Worm (Caenorhabditis elegans): ENCODE results near the gene C09B8.3.

Gene C09B8.3

ce11 chrX:5982799-5983198, 27.7 kb downstream of the C09B8.3 start:
- TF ChIP-seq ets-4 (tag; optimal IDR thresholded peaks at IDR 0.05): no peak
- TF ChIP-seq pros-1 (tag; optimal IDR thresholded peaks at IDR 0.05): no peak
- TF ChIP-seq pat-9 (tag; optimal IDR thresholded peaks at IDR 0.05): no peak
- no peak for TF ChIP-seq che-1 (tag; optimal IDR thresholded peaks at IDR 0.05)
- peak; percentile 92 for TF ChIP-seq unc-42 (tag; optimal IDR thresholded peaks at IDR 0.05)
- TF ChIP-seq pha-4 (tag; optimal IDR thresholded peaks at IDR 0.05): no peak

- TF ChIP-seq unc-42 (tag; optimal IDR thresholded peaks at IDR 0.05) (peak; percentile 31), rnt-1 (tag; optimal IDR thresholded peaks at IDR 0.05) (no peak)
Observed at ce11 chrX:5981698-5982097, 28.8 kb downstream of the C09B8.3 start.

ce11 chrX:5977754-5978153, 32.7 kb downstream of the C09B8.3 start, which contains the start of gene kin-2:
Gene kin-2, minus strand, starts transcription at chrX:5977854.
- no peak for TF ChIP-seq pag-3 (tag; optimal IDR thresholded peaks at IDR 0.05; ENCODE audit: borderline replicate concordance)
- no peak for TF ChIP-seq lin-11 (tag; optimal IDR thresholded peaks at IDR 0.05)
- TF ChIP-seq rnt-1 (tag; optimal IDR thresholded peaks at IDR 0.05): no peak
- no peak for TF ChIP-seq hlh-8 (tag; optimal IDR thresholded peaks at IDR 0.05)
- no peak for TF ChIP-seq che-1 (tag; optimal IDR thresholded peaks at IDR 0.05)
- no peak for TF ChIP-seq ceh-6 (GFP tag; optimal IDR thresholded peaks at IDR 0.05)
- no peak for TF ChIP-seq sdc-2 (tag; optimal IDR thresholded peaks at IDR 0.05)
- TF ChIP-seq ceh-9 (tag; optimal IDR thresholded peaks at IDR 0.05): no peak
- TF ChIP-seq K09A11.1 (tag; optimal IDR thresholded peaks at IDR 0.05; ENCODE audit: insufficient read depth): no peak
- TF ChIP-seq unc-86 (tag; optimal IDR thresholded peaks at IDR 0.05): no peak
- TF ChIP-seq odd-2 (tag; optimal IDR thresholded peaks at IDR 0.05): no peak
- TF ChIP-seq C08G9.2 (tag; optimal IDR thresholded peaks at IDR 0.05): no peak
- no peak for TF ChIP-seq hlh-13 (GFP tag; optimal IDR thresholded peaks at IDR 0.05)
- TF ChIP-seq ceh-19 (GFP tag; optimal IDR thresholded peaks at IDR 0.05): no peak
- no peak for TF ChIP-seq ztf-16 (tag; optimal IDR thresholded peaks at IDR 0.05)
- TF ChIP-seq eyg-1 (tag; optimal IDR thresholded peaks at IDR 0.05): no peak
- TF ChIP-seq tbx-2 (tag; optimal IDR thresholded peaks at IDR 0.05): no peak
- TF ChIP-seq ttx-3 (tag; optimal IDR thresholded peaks at IDR 0.05): no peak

- TF ChIP-seq tbx-2 (tag; optimal IDR thresholded peaks at IDR 0.05) (peak; percentile 31), nhr-11 (tag; optimal IDR thresholded peaks at IDR 0.05) (no peak), ceh-34 (tag; optimal IDR thresholded peaks at IDR 0.05) (peak; percentile 6), ceh-24 (tag; optimal IDR thresholded peaks at IDR 0.05) (no peak), nhr-232 (tag; optimal IDR thresholded peaks at IDR 0.05) (no peak), unc-3 (GFP tag; conservative IDR thresholded peaks at IDR 0.05) (no peak), unc-3 (tag; optimal IDR thresholded peaks at IDR 0.05) (peak; percentile 66), gmeb-2 (tag; optimal IDR thresholded peaks at IDR 0.05) (no peak), ceh-45 (GFP tag; IDR thresholded peaks at IDR 0.05) (no peak), ceh-31 (tag; optimal IDR thresholded peaks at IDR 0.05) (peak; percentile 53), sdc-2 (tag; optimal IDR thresholded peaks at IDR 0.05) (peak; percentile 5), unc-42 (tag; optimal IDR thresholded peaks at IDR 0.05) (peak; percentile 69), ceh-14 (tag; optimal IDR thresholded peaks at IDR 0.05) (peak; percentile 26), nfya-1 (tag; optimal IDR thresholded peaks at IDR 0.05) (peak; percentile 88), unc-55 (GFP tag; optimal IDR thresholded peaks at IDR 0.05) (peak; percentile 54), pha-2 (tag; optimal IDR thresholded peaks at IDR 0.05) (no peak), ceh-48 (tag; optimal IDR thresholded peaks at IDR 0.05) (no peak), hlh-6 (tag; optimal IDR thresholded peaks at IDR 0.05) (no peak), ceh-18 (tag; optimal IDR thresholded peaks at IDR 0.05) (peak; percentile 70)
Observed at ce11 chrX:5976206-5976960, 34.1 kb downstream of the C09B8.3 start.

Measured in whole organism, late embryonic.